Worm (Caenorhabditis elegans) whole organism, late embryonic: ENCODE data around the gene mev-1.
A peak's percentile ranks its signal among the peaks of the same experiment; 100 is the strongest.

Experiments used
- C08G9.2 ChIP-seq: sonication (generic microtip); optimal IDR thresholded peaks from 2 replicates; lab custom pipeline; 2016; ENCODE audit warnings: mild to moderate bottlenecking, missing genetic modification characterization, moderate library complexity, missing compliant biosample characterization
- F13H6.1 ChIP-seq: sonication (generic microtip); optimal IDR thresholded peaks from 2 replicates; lab custom pipeline; 2016; ENCODE audit warnings: missing genetic modification characterization, missing compliant biosample characterization
- K02D7.2 ChIP-seq: sonication (generic microtip); optimal IDR thresholded peaks from 2 replicates; lab custom pipeline; 2017; ENCODE audit warnings: mild to moderate bottlenecking, missing genetic modification characterization, missing compliant biosample characterization
- T23F11.4 ChIP-seq: fragments of 200-800 bp; sonication (Bioruptor generic); optimal IDR thresholded peaks from 2 replicates; lab custom pipeline; 2018; ENCODE audit warnings: mild to moderate bottlenecking, missing genetic modification characterization, missing compliant biosample characterization
- Y22D7AL.16 ChIP-seq: sonication (generic microtip); optimal IDR thresholded peaks from 2 replicates; lab custom pipeline; 2016; ENCODE audit warnings: missing genetic modification characterization, missing compliant biosample characterization
- ahr-1 ChIP-seq: sonication (generic microtip); optimal IDR thresholded peaks from 2 replicates; lab custom pipeline; 2016; ENCODE audit warnings: missing genetic modification characterization, missing compliant biosample characterization
- ama-1 ChIP-seq: fragments of 150-350 bp; optimal IDR thresholded peaks from 2 replicates; lab custom pipeline; 2014
- ceh-14 ChIP-seq: sonication (generic microtip); optimal IDR thresholded peaks from 2 replicates; lab custom pipeline; 2016; ENCODE audit warnings: missing genotype, missing genetic modification characterization, missing compliant biosample characterization
- ceh-2 ChIP-seq: sonication (generic microtip); optimal IDR thresholded peaks from 2 replicates; lab custom pipeline; 2016; ENCODE audit warnings: missing genotype, missing genetic modification characterization, missing compliant biosample characterization
- ceh-24 ChIP-seq: sonication (generic microtip); optimal IDR thresholded peaks from 2 replicates; lab custom pipeline; 2016; ENCODE audit warnings: mild to moderate bottlenecking, missing genetic modification characterization, missing compliant biosample characterization
- ceh-30 ChIP-seq: fragments of 150-350 bp; optimal IDR thresholded peaks from 2 replicates; lab custom pipeline; 2014; ENCODE audit warnings: missing biosample characterization, missing genetic modification characterization
- ceh-31 ChIP-seq: sonication (generic microtip); optimal IDR thresholded peaks from 2 replicates; lab custom pipeline; 2016; ENCODE audit warnings: missing genetic modification characterization, missing compliant biosample characterization
- ceh-48 ChIP-seq: sonication (generic microtip); optimal IDR thresholded peaks from 2 replicates; lab custom pipeline; 2016; ENCODE audit warnings: missing genetic modification characterization, inconsistent platforms, missing compliant biosample characterization
- ceh-6 ChIP-seq: fragments of 200-800 bp; sonication (Bioruptor generic); optimal IDR thresholded peaks from 2 replicates; lab custom pipeline; 2018; ENCODE audit warnings: mild to moderate bottlenecking, missing genetic modification characterization, missing compliant biosample characterization
- ceh-9 ChIP-seq: sonication (generic microtip); optimal IDR thresholded peaks from 2 replicates; lab custom pipeline; 2016; ENCODE audit warnings: mild to moderate bottlenecking, missing genetic modification characterization, inconsistent platforms, missing compliant biosample characterization
- che-1 ChIP-seq: sonication (generic microtip); optimal IDR thresholded peaks from 2 replicates; lab custom pipeline; 2016; ENCODE audit warnings: mild to moderate bottlenecking, missing genetic modification characterization, missing compliant biosample characterization
- dve-1 ChIP-seq: sonication (generic microtip); optimal IDR thresholded peaks from 2 replicates; lab custom pipeline; 2017; ENCODE audit warnings: antibody characterized with exemption, mild to moderate bottlenecking, missing genetic modification characterization, missing compliant biosample characterization
- ets-4 ChIP-seq: sonication (generic microtip); optimal IDR thresholded peaks from 2 replicates; lab custom pipeline; 2016; ENCODE audit warnings: missing genetic modification characterization, missing compliant biosample characterization
- fax-1 ChIP-seq: sonication (generic microtip); optimal IDR thresholded peaks from 2 replicates; lab custom pipeline; 2016; ENCODE audit warnings: missing genotype, missing genetic modification characterization, missing compliant biosample characterization
- fkh-10 ChIP-seq: fragments of 150-350 bp; optimal IDR thresholded peaks from 2 replicates; lab custom pipeline; 2014; ENCODE audit warnings: missing biosample characterization, missing genetic modification reagents, missing genetic modification characterization
- gmeb-2 ChIP-seq: sonication (generic microtip); optimal IDR thresholded peaks from 2 replicates; lab custom pipeline; 2016; ENCODE audit warnings: missing genetic modification characterization, inconsistent platforms, missing compliant biosample characterization
- hlh-13 ChIP-seq: fragments of 200-800 bp; sonication (Bioruptor generic); optimal IDR thresholded peaks from 2 replicates; lab custom pipeline; 2018; ENCODE audit warnings: mild to moderate bottlenecking, missing genetic modification characterization, missing compliant biosample characterization
- hlh-6 ChIP-seq: sonication (generic microtip); optimal IDR thresholded peaks from 2 replicates; lab custom pipeline; 2016; ENCODE audit warnings: missing genotype, missing genetic modification characterization, missing compliant biosample characterization
- lim-6 ChIP-seq: sonication (generic microtip); optimal IDR thresholded peaks from 2 replicates; lab custom pipeline; 2016; ENCODE audit warnings: missing genetic modification characterization, missing compliant biosample characterization
- npax-4 ChIP-seq: sonication (generic microtip); optimal IDR thresholded peaks from 2 replicates; lab custom pipeline; 2016; ENCODE audit warnings: missing genetic modification characterization, missing compliant biosample characterization
- pag-3 ChIP-seq: sonication (generic microtip); optimal IDR thresholded peaks from 2 replicates; lab custom pipeline; 2016; ENCODE audit warnings: missing compliant biosample characterization, missing genetic modification characterization, borderline replicate concordance
- pha-2 ChIP-seq: sonication (generic microtip); optimal IDR thresholded peaks from 2 replicates; lab custom pipeline; 2017; ENCODE audit warnings: mild to moderate bottlenecking, missing genetic modification characterization, missing compliant biosample characterization
- rnt-1 ChIP-seq: sonication (generic microtip); optimal IDR thresholded peaks from 2 replicates; lab custom pipeline; 2016; ENCODE audit warnings: missing genetic modification characterization, missing compliant biosample characterization
- sox-4 ChIP-seq: sonication (generic microtip); optimal IDR thresholded peaks from 2 replicates; lab custom pipeline; 2017; ENCODE audit warnings: mild to moderate bottlenecking, missing genetic modification characterization, inconsistent platforms, missing compliant biosample characterization
- tbx-2 ChIP-seq: sonication (generic microtip); optimal IDR thresholded peaks from 2 replicates; lab custom pipeline; 2016; ENCODE audit warnings: missing genetic modification characterization, missing compliant biosample characterization
- tbx-7 ChIP-seq: sonication (generic microtip); optimal IDR thresholded peaks from 2 replicates; lab custom pipeline; 2016; ENCODE audit warnings: missing genotype, missing genetic modification characterization, missing compliant biosample characterization
- unc-42 ChIP-seq: sonication (generic microtip); optimal IDR thresholded peaks from 2 replicates; lab custom pipeline; 2016; ENCODE audit warnings: missing genotype, missing genetic modification characterization, missing compliant biosample characterization
- ztf-16 ChIP-seq: sonication (generic microtip); optimal IDR thresholded peaks from 2 replicates; lab custom pipeline; 2017; ENCODE audit warnings: missing genetic modification characterization, missing compliant biosample characterization

The mev-1 gene

ce11 chrIII:10358751-10359150, 24.7 kb downstream of the mev-1 start:
- TF ChIP-seq che-1 (tag; lab: Kevin White, UChicago) (no peak), unc-42 (tag; lab: Kevin White, UChicago) (peak; percentile 21), npax-4 (tag; lab: Kevin White, UChicago) (no peak)

- TF ChIP-seq hlh-13 (GFP tag; lab: Kevin White, UChicago) (no peak), F13H6.1 (no peak), fax-1 (tag; lab: Kevin White, UChicago) (no peak), tbx-2 (tag; lab: Kevin White, UChicago) (no peak), C08G9.2 (tag; lab: Kevin White, UChicago) (no peak), npax-4 (tag; lab: Kevin White, UChicago) (no peak), rnt-1 (tag; lab: Kevin White, UChicago) (no peak), Y22D7AL.16 (no peak), unc-42 (tag; lab: Kevin White, UChicago) (no peak), tbx-7 (tag; lab: Kevin White, UChicago) (no peak), gmeb-2 (no peak)
Measured at ce11 chrIII:10359916-10360315, 25.8 kb downstream of the mev-1 start.

- TF ChIP-seq ama-1 = no peak
- TF ChIP-seq lim-6 = no peak
- no peak for TF ChIP-seq pag-3 (tag; lab: Kevin White, UChicago)
Measured at ce11 chrIII:10361456-10361855, 27.4 kb downstream of the mev-1 start.

- TF ChIP-seq T23F11.4 = no peak
- no peak for TF ChIP-seq che-1 (tag; lab: Kevin White, UChicago)
- no peak for TF ChIP-seq ceh-9 (tag; lab: Kevin White, UChicago)
- no peak for TF ChIP-seq hlh-6 (tag; lab: Kevin White, UChicago)
- TF ChIP-seq K02D7.2 (tag; lab: Kevin White, UChicago) = no peak
- TF ChIP-seq sox-4 = no peak
- TF ChIP-seq, all 69 proteins: peak for 0
Measured at ce11 chrIII:10362920-10363319, 28.8 kb downstream of the mev-1 start.

- TF ChIP-seq tbx-2 (tag; lab: Kevin White, UChicago) (no peak), pha-2 (no peak), ceh-31 (tag; lab: Kevin White, UChicago) (no peak), npax-4 (tag; lab: Kevin White, UChicago) (no peak), Y22D7AL.16 (no peak), ceh-48 (no peak), hlh-6 (tag; lab: Kevin White, UChicago) (no peak), ceh-14 (tag; lab: Kevin White, UChicago) (no peak), ceh-6 (GFP tag; lab: Kevin White, UChicago) (no peak), sox-4 (no peak), ceh-30 (tag; lab: Kevin White, UChicago) (no peak), ahr-1 (tag; lab: Kevin White, UChicago) (no peak), dve-1 (tag; lab: Kevin White, UChicago) (no peak), ceh-24 (tag; lab: Kevin White, UChicago) (no peak)
Measured at ce11 chrIII:10364656-10365055, 30.6 kb downstream of the mev-1 start, which contains the start of gene tbc-8. Gene tbc-8 (plus strand): TSS chrIII:10364956.

- no peak for TF ChIP-seq ceh-2
- TF ChIP-seq fkh-10 (GFP tag; lab: Kevin White, UChicago) = no peak
- no peak for TF ChIP-seq ets-4 (tag; lab: Kevin White, UChicago)
- TF ChIP-seq unc-42 (tag; lab: Kevin White, UChicago) = peak; percentile 37
- no peak for TF ChIP-seq ztf-16 (tag; lab: Kevin White, UChicago)
- peak; percentile 56 for TF ChIP-seq ceh-48
Measured at ce11 chrIII:10367355-10367909, 33.4 kb downstream of the mev-1 start.
